Worm (Caenorhabditis elegans) whole organism, late embryonic: ENCODE measurements around the gene srbc-7.

ENCODE experiments used
- lin-11 ChIP-seq: fragments of 200-800 bp; sonication (Bioruptor generic); optimal IDR thresholded peaks from 2 replicates; lab custom pipeline; 2018; ENCODE audit warnings: mild to moderate bottlenecking, missing genetic modification characterization, missing compliant biosample characterization
- pat-9 ChIP-seq: fragments of 200-800 bp; sonication (Bioruptor generic); optimal IDR thresholded peaks from 2 replicates; lab custom pipeline; 2018; ENCODE audit warnings: mild to moderate bottlenecking, missing genetic modification characterization, moderate library complexity, missing compliant biosample characterization
- pha-4 ChIP-seq: fragments of 150-350 bp; optimal IDR thresholded peaks from 2 replicates; lab custom pipeline; 2018; ENCODE audit warnings: missing biosample characterization, missing genetic modification reagents, missing genetic modification characterization
- unc-55 ChIP-seq: sonication (generic microtip); optimal IDR thresholded peaks from 2 replicates; lab custom pipeline; 2017; ENCODE audit warnings: missing biosample characterization, missing genetic modification reagents, missing genetic modification characterization

- TF ChIP-seq unc-55 (GFP tag; lab: Kevin White, UChicago) (no peak), lin-11 (no peak), pat-9 (no peak), pha-4 (tag; lab: Kevin White, UChicago) (no peak)
These were observed 21.2 kb upstream of the srbc-7 start, which contains the start of the genes str-31 and nhr-172 for ce11 chrV:7508566-7509044.
